Worm (Caenorhabditis elegans) whole organism, L4 larva: Measurements from ENCODE around the gene lin-45.

Experiments used
- D1046.2 ChIP-seq: fragments of 200-800 bp; sonication (Bioruptor generic); IDR thresholded peaks from 2 replicates; pipeline ENCODE4 v1.3.6; 2022; ENCODE audit warnings: missing genetic modification characterization, missing compliant biosample characterization
- F10B5.3 ChIP-seq: sonication (generic microtip); optimal IDR thresholded peaks from 2 replicates; lab custom pipeline; 2016; ENCODE audit warnings: mild to moderate bottlenecking, missing genetic modification characterization, missing compliant biosample characterization
- F26F4.8 ChIP-seq: fragments of 200-800 bp; sonication (Bioruptor generic); conservative IDR thresholded peaks from 2 replicates; pipeline ENCODE4 v1.3.6; 2022; ENCODE audit warnings: missing genetic modification characterization, missing compliant biosample characterization
- F37D6.2 ChIP-seq: sonication (generic microtip); optimal IDR thresholded peaks from 2 replicates; lab custom pipeline; 2016; ENCODE audit warnings: mild to moderate bottlenecking, missing genetic modification characterization, missing compliant biosample characterization
- F44E2.7 ChIP-seq: fragments of 200-800 bp; sonication (Bioruptor generic); IDR thresholded peaks from 2 replicates; pipeline ENCODE4 v2.1.2; 2022; ENCODE audit warnings: missing genetic modification characterization, missing compliant biosample characterization
- T20F7.1 ChIP-seq: fragments of 200-800 bp; sonication (Bioruptor generic); optimal IDR thresholded peaks from 2 replicates; lab custom pipeline; 2018; ENCODE audit warnings: mild to moderate bottlenecking, missing genetic modification characterization, missing compliant biosample characterization
- Y105C5A.15 ChIP-seq: fragments of 200-800 bp; sonication (Bioruptor generic); IDR thresholded peaks from 2 replicates; pipeline ENCODE4 v1.3.6; 2022; ENCODE audit warnings: missing genetic modification characterization, missing compliant biosample characterization
- Y48G9A.11 ChIP-seq: fragments of 200-800 bp; sonication (Bioruptor generic); IDR thresholded peaks from 2 replicates; pipeline ENCODE4 v1.3.6; 2022; ENCODE audit warnings: missing genetic modification reagents, missing genetic modification characterization, missing compliant biosample characterization
- Y5F2A.4 ChIP-seq: fragments of 200-800 bp; sonication (Bioruptor generic); optimal IDR thresholded peaks from 2 replicates; lab custom pipeline; 2018; ENCODE audit warnings: mild to moderate bottlenecking, missing genetic modification characterization, missing compliant biosample characterization
- ZK546.5 ChIP-seq, 2 experiments: sonication (generic microtip); optimal IDR thresholded peaks; 2 replicates each; lab custom pipeline; 2017; ENCODE audit warnings: missing biosample characterization in 2 of 2, missing genetic modification characterization in 2 of 2
- aha-1 ChIP-seq: fragments of 150-350 bp; peaks from one replicate; lab custom pipeline; 2014; ENCODE audit warnings: missing biosample characterization, missing genetic modification characterization
- ceh-20 ChIP-seq: fragments of 200-800 bp; sonication (Bioruptor generic); IDR thresholded peaks from 2 replicates; pipeline ENCODE4 v1.3.6; 2022; ENCODE audit warnings: missing genetic modification reagents, missing genetic modification characterization, missing compliant biosample characterization
- ceh-28 ChIP-seq: fragments of 150-350 bp; optimal IDR thresholded peaks from 2 replicates; lab custom pipeline; 2014; ENCODE audit warnings: missing biosample characterization, missing genetic modification reagents, missing genetic modification characterization
- ceh-62 ChIP-seq: sonication (generic microtip); optimal IDR thresholded peaks from 2 replicates; lab custom pipeline; 2017; ENCODE audit warnings: missing biosample characterization, missing genetic modification characterization
- ceh-82 ChIP-seq: sonication (generic microtip); optimal IDR thresholded peaks from 2 replicates; lab custom pipeline; 2017; ENCODE audit warnings: missing biosample characterization, missing genetic modification characterization
- ces-1 ChIP-seq: fragments of 150-350 bp; sonication (generic microtip); optimal IDR thresholded peaks from 4 replicates; lab custom pipeline; 2014; ENCODE audit warnings: missing biosample characterization, missing genetic modification reagents, missing genetic modification characterization
- daf-12 ChIP-seq: fragments of 150-350 bp; optimal IDR thresholded peaks from 2 replicates; lab custom pipeline; 2014; ENCODE audit warnings: missing biosample characterization, missing genetic modification reagents, missing genetic modification characterization
- daf-16 ChIP-seq, 3 experiments: sonication (generic microtip); optimal IDR thresholded peaks; 2 replicates each; lab custom pipeline; 2016 to 2017; ENCODE audit warnings: missing genetic modification characterization in 3 of 3, missing genetic modification reagents in 3 of 3, mild to moderate bottlenecking in 2 of 3, missing compliant biosample characterization in 2 of 3, missing biosample characterization in 1 of 3, moderate library complexity in 1 of 3
- daf-19 ChIP-seq: fragments of 200-800 bp; sonication (Bioruptor generic); conservative IDR thresholded peaks from 2 replicates; pipeline ENCODE4 v1.3.6; 2022; ENCODE audit warnings: missing genetic modification characterization, missing compliant biosample characterization
- dmd-6 ChIP-seq: fragments of 200-800 bp; sonication (Bioruptor generic); IDR thresholded peaks from 2 replicates; pipeline ENCODE4 v1.3.6; 2022; ENCODE audit warnings: missing genetic modification reagents, missing genetic modification characterization, missing compliant biosample characterization
- duxl-1 ChIP-seq: sonication (generic microtip); optimal IDR thresholded peaks from 2 replicates; lab custom pipeline; 2016; ENCODE audit warnings: mild to moderate bottlenecking, missing genetic modification characterization, moderate library complexity, missing compliant biosample characterization; ENCODE audit not compliant: poor library complexity
- dve-1 ChIP-seq: sonication (generic microtip); optimal IDR thresholded peaks from 2 replicates; lab custom pipeline; 2017; ENCODE audit warnings: antibody characterized with exemption, mild to moderate bottlenecking, missing genetic modification characterization, missing compliant biosample characterization; ENCODE audit not compliant: insufficient read depth
- fos-1 ChIP-seq: fragments of 150-350 bp; optimal IDR thresholded peaks from 2 replicates; lab custom pipeline; 2014; ENCODE audit warnings: missing biosample characterization, missing genetic modification characterization
- hlh-30 ChIP-seq: sonication (generic microtip); optimal IDR thresholded peaks from 2 replicates; lab custom pipeline; 2017; ENCODE audit warnings: antibody characterized with exemption, mild to moderate bottlenecking, missing genetic modification characterization, missing compliant biosample characterization; ENCODE audit not compliant: insufficient read depth
- lin-15B ChIP-seq: fragments of 150-350 bp; sonication (generic microtip); optimal IDR thresholded peaks from 3 replicates; lab custom pipeline; 2014; ENCODE audit warnings: missing biosample characterization, missing genetic modification characterization
- lin-39 ChIP-seq: fragments of 150-350 bp; optimal IDR thresholded peaks from 2 replicates; lab custom pipeline; 2014; ENCODE audit warnings: missing biosample characterization, missing genetic modification reagents, missing genetic modification characterization
- lsy-2 ChIP-seq, 2 experiments: fragments of 150-350 bp in 1 of 2; sonication (generic microtip) in 1 of 2; optimal IDR thresholded peaks; 2 replicates each; lab custom pipeline; 2014 to 2017; ENCODE audit warnings: missing biosample characterization in 2 of 2, missing genetic modification characterization in 2 of 2
- madf-5 ChIP-seq, 2 experiments: fragments of 200-800 bp; sonication (Bioruptor generic); IDR thresholded peaks; 2 replicates each; pipeline ENCODE4 v1.3.6; 2022; ENCODE audit warnings: missing compliant biosample characterization in 2 of 2, missing genetic modification characterization in 2 of 2
- mdl-1 ChIP-seq, 2 experiments: fragments of 150-350 bp in 1 of 2; sonication (generic microtip) in 1 of 2; optimal IDR thresholded peaks; 2 replicates each; lab custom pipeline; 2014 to 2017; ENCODE audit warnings: missing biosample characterization in 2 of 2, missing genetic modification characterization in 2 of 2
- mdt-29 ChIP-seq: fragments of 200-800 bp; sonication (Bioruptor generic); IDR thresholded peaks from 2 replicates; pipeline ENCODE4 v1.3.6; 2022; ENCODE audit warnings: missing genetic modification reagents, missing genetic modification characterization, missing compliant biosample characterization
- mep-1 ChIP-seq: fragments of 150-350 bp; sonication (generic microtip); optimal IDR thresholded peaks from 3 replicates; lab custom pipeline; 2014; ENCODE audit warnings: missing biosample characterization, missing genetic modification characterization
- mxl-2 ChIP-seq: fragments of 200-800 bp; sonication (Bioruptor generic); conservative IDR thresholded peaks from 2 replicates; pipeline ENCODE4 v1.3.6; 2022; ENCODE audit warnings: missing genetic modification reagents, missing genetic modification characterization, missing compliant biosample characterization
- nhr-10 ChIP-seq: fragments of 150-350 bp; optimal IDR thresholded peaks from 2 replicates; lab custom pipeline; 2014; ENCODE audit warnings: missing biosample characterization, missing genetic modification characterization
- nhr-102 ChIP-seq: sonication (generic microtip); optimal IDR thresholded peaks from 2 replicates; lab custom pipeline; 2016; ENCODE audit warnings: mild to moderate bottlenecking, missing genetic modification characterization, moderate library complexity, missing compliant biosample characterization
- nhr-11 ChIP-seq: fragments of 150-350 bp; optimal IDR thresholded peaks from 2 replicates; lab custom pipeline; 2014; ENCODE audit warnings: missing biosample characterization, missing genetic modification characterization
- nhr-111 ChIP-seq: fragments of 200-800 bp; sonication (Bioruptor generic); optimal IDR thresholded peaks from 2 replicates; lab custom pipeline; 2018; ENCODE audit warnings: mild to moderate bottlenecking, missing genetic modification characterization, missing compliant biosample characterization
- nhr-28 ChIP-seq: fragments of 150-350 bp; optimal IDR thresholded peaks from 2 replicates; lab custom pipeline; 2014; ENCODE audit warnings: missing biosample characterization, missing genetic modification characterization
- nhr-77 ChIP-seq: fragments of 150-350 bp; optimal IDR thresholded peaks from 2 replicates; lab custom pipeline; 2014; ENCODE audit warnings: missing biosample characterization, missing genetic modification characterization
- php-3 ChIP-seq: fragments of 200-800 bp; sonication (Bioruptor generic); IDR thresholded peaks from 2 replicates; pipeline ENCODE4 v1.3.6; 2022; ENCODE audit warnings: missing genetic modification reagents, missing genetic modification characterization, missing compliant biosample characterization
- pqm-1 ChIP-seq: sonication (generic microtip); optimal IDR thresholded peaks from 2 replicates; lab custom pipeline; 2017; ENCODE audit warnings: missing biosample characterization, missing genetic modification characterization
- rbr-2 ChIP-seq: sonication (generic microtip); optimal IDR thresholded peaks from 2 replicates; lab custom pipeline; 2016; ENCODE audit warnings: missing genotype, missing genetic modification characterization, missing compliant biosample characterization
- snpc-1.2 ChIP-seq: fragments of 200-800 bp; sonication (Bioruptor generic); IDR thresholded peaks from 2 replicates; pipeline ENCODE4 v1.3.6; 2022; ENCODE audit warnings: missing genetic modification reagents, missing genetic modification characterization, missing compliant biosample characterization
- snpc-4 ChIP-seq: fragments of 150-350 bp; optimal IDR thresholded peaks from 2 replicates; lab custom pipeline; 2014; ENCODE audit warnings: missing biosample characterization, missing genetic modification characterization
- tra-1 ChIP-seq: fragments of 200-800 bp; sonication (Bioruptor generic); IDR thresholded peaks from 2 replicates; pipeline ENCODE4 v1.3.6; 2022; ENCODE audit warnings: missing genetic modification reagents, missing genetic modification characterization, missing compliant biosample characterization
- unc-130 ChIP-seq: sonication (generic microtip); optimal IDR thresholded peaks from 2 replicates; lab custom pipeline; 2016; ENCODE audit warnings: missing genetic modification reagents, missing genetic modification characterization, missing compliant biosample characterization
- zfp-3 ChIP-seq: fragments of 200-800 bp; sonication (Bioruptor generic); conservative IDR thresholded peaks from 2 replicates; pipeline ENCODE4 v1.3.6; 2022; ENCODE audit warnings: missing genetic modification reagents, missing genetic modification characterization, missing compliant biosample characterization
- zip-2 ChIP-seq: fragments of 150-350 bp; optimal IDR thresholded peaks from 2 replicates; lab custom pipeline; 2014; ENCODE audit warnings: missing biosample characterization, missing genetic modification characterization
- ztf-11 ChIP-seq: fragments of 150-350 bp; optimal IDR thresholded peaks from 2 replicates; lab custom pipeline; 2014; ENCODE audit warnings: missing biosample characterization, missing genetic modification characterization

Gene lin-45

ce11 chrIV:6771556-6771955, 23.2 kb upstream of the lin-45 start:
- peak; percentile 22 for TF ChIP-seq hlh-30 (tag; lab: Kevin White, UChicago)
- TF ChIP-seq dve-1: peak; percentile 61
- no peak for TF ChIP-seq unc-130 (GFP tag; lab: Kevin White, UChicago)
- peak; percentile 34 for TF ChIP-seq nhr-28 (tag; lab: Kevin White, UChicago)
- TF ChIP-seq madf-5 (GFP tag; IDR thresholded peaks at IDR 0.05; lab: Robert Waterston, UW): no peak
- TF ChIP-seq snpc-4 (tag; lab: Kevin White, UChicago): no peak
- TF ChIP-seq lin-15B (tag; lab: Kevin White, UChicago): no peak
- TF ChIP-seq nhr-77 (tag; lab: Kevin White, UChicago): peak; percentile 44
- TF ChIP-seq zip-2: no peak
- TF ChIP-seq aha-1 (tag; lab: Kevin White, UChicago): peak; percentile 52
- TF ChIP-seq snpc-1.2 (GFP tag; lab: Robert Waterston, UW): no peak
- TF ChIP-seq fos-1 (tag; lab: Kevin White, UChicago): no peak
- no peak for TF ChIP-seq pqm-1
- no peak for TF ChIP-seq F37D6.2
- no peak for TF ChIP-seq ces-1 (GFP tag; lab: Kevin White, UChicago)
- no peak for TF ChIP-seq F44E2.7 (GFP tag; lab: Robert Waterston, UW)
- no peak for TF ChIP-seq ZK546.5 (tag; optimal IDR thresholded peaks at IDR 0.05; lab: Kevin White, UChicago)
- TF ChIP-seq rbr-2 (tag; lab: Kevin White, UChicago): no peak
- TF ChIP-seq daf-12 (tag; lab: Kevin White, UChicago): no peak
- no peak for TF ChIP-seq Y48G9A.11 (GFP tag; lab: Robert Waterston, UW)
- TF ChIP-seq lsy-2 (tag; optimal IDR thresholded peaks at IDR 0.05; lab: Kevin White, UChicago): no peak
- TF ChIP-seq tra-1: no peak
- no peak for TF ChIP-seq mdt-29
- TF ChIP-seq daf-16 (GFP tag; optimal IDR thresholded peaks at IDR 0.05; lab: Kevin White, UChicago): no peak
- peak; percentile 48 for TF ChIP-seq daf-16 (tag; optimal IDR thresholded peaks at IDR 0.05; lab: Kevin White, UChicago)
- no peak for TF ChIP-seq Y5F2A.4 (GFP tag; lab: Kevin White, UChicago)
- TF ChIP-seq, all 104 proteins: peak for 6

- TF ChIP-seq pqm-1 (peak; percentile 73), dmd-6 (GFP tag; lab: Robert Waterston, UW) (no peak), ceh-82 (tag; lab: Kevin White, UChicago) (no peak), daf-16 (GFP tag; optimal IDR thresholded peaks at IDR 0.05; lab: Kevin White, UChicago) (no peak), daf-16 (tag; optimal IDR thresholded peaks at IDR 0.05; lab: Kevin White, UChicago) (peak; percentile 73), duxl-1 (tag; lab: Kevin White, UChicago) (no peak), nhr-111 (GFP tag; lab: Kevin White, UChicago) (no peak), lin-39 (no peak), madf-5 (GFP tag; IDR thresholded peaks at IDR 0.05; lab: Robert Waterston, UW) (no peak), dve-1 (peak; percentile 23), Y105C5A.15 (GFP tag; lab: Robert Waterston, UW) (no peak)
Measured at ce11 chrIV:6770407-6770883, 22.1 kb upstream of the lin-45 start, which contains the start of gene anat-1. TSS of gene anat-1 (plus strand) at chrIV:6770833.

DNA sequence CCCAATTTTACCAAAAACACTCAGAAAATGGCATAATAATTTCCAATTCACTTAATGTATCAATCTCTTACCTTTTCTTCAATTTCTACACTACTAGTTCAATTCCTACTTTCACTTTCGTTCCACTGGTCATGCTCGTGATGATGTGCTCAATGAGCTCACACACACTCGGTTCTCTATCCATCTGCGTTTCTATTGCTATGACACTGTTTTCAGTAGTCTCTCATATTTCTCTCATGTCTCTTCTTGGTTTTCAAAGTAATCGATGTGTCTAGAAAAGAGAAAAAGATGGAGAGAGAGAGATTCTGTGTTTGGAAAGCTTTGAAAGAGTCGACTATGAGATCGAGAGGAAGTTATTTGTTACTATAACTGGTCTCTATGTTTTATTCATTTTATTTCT, 18.9 kb upstream of the lin-45 start:
- no peak for TF ChIP-seq Y105C5A.15 (GFP tag; lab: Robert Waterston, UW)
- TF ChIP-seq daf-19 (GFP tag; lab: Robert Waterston, UW): no peak
- no peak for TF ChIP-seq ceh-20 (GFP tag; lab: Robert Waterston, UW)
- no peak for TF ChIP-seq ztf-11 (tag; lab: Kevin White, UChicago)
- TF ChIP-seq F10B5.3 (tag; lab: Kevin White, UChicago): no peak
- TF ChIP-seq mdl-1 (tag; optimal IDR thresholded peaks at IDR 0.05; lab: Kevin White, UChicago): peak in 1 of 2 experiments; percentile 69
- no peak for TF ChIP-seq nhr-10
- TF ChIP-seq ces-1 (GFP tag; lab: Kevin White, UChicago): no peak
- TF ChIP-seq F26F4.8 (GFP tag; lab: Robert Waterston, UW): no peak
- no peak for TF ChIP-seq T20F7.1 (GFP tag; lab: Kevin White, UChicago)
- no peak for TF ChIP-seq php-3 (GFP tag; lab: Robert Waterston, UW)
- TF ChIP-seq ceh-28: peak; percentile 52
- peak; percentile 23 to 77 for TF ChIP-seq lsy-2 (tag; optimal IDR thresholded peaks at IDR 0.05; lab: Kevin White, UChicago)
- TF ChIP-seq zfp-3 (GFP tag; lab: Robert Waterston, UW): no peak
- no peak for TF ChIP-seq duxl-1 (tag; lab: Kevin White, UChicago)
- peak; percentile 20; the same call in 1 of the 2 replicates for TF ChIP-seq dmd-6 (GFP tag; lab: Robert Waterston, UW)
- TF ChIP-seq nhr-11: no peak
- TF ChIP-seq nhr-102 (tag; lab: Kevin White, UChicago): no peak
- peak; percentile 75 for TF ChIP-seq mep-1 (tag; lab: Kevin White, UChicago)
- no peak for TF ChIP-seq mxl-2 (GFP tag; lab: Robert Waterston, UW)
- no peak for TF ChIP-seq D1046.2 (GFP tag; lab: Robert Waterston, UW)
- no peak for TF ChIP-seq ceh-62
